Fruit fly (Drosophila melanogaster): ENCODE results near the gene CG3437.
A peak's percentile ranks its signal among the peaks of the same experiment; 100 is the strongest.

The CG3437 gene

DNA sequence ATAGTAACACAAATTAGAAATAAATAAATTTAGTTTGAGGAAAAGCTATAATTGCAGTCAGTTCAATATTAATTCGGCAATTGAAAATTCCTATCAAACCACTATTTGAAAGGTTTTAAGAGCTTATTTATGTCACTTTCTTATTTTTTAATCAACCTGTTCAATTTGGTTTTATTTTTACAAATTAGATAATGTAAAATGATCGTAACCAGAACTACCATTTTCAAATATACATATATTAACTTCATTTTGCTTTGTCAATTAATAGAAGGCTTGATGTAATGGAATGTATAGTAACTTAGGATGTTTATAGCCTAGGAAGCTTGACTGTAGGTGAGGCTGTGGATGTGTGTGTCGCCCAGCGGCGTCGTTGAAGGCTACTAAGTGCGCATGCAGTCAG lies 9.1 kb upstream of the CG3437 start:
- TF ChIP-seq CG14655 (GFP tag; optimal IDR thresholded peaks at IDR 0.05) (peak; percentile 41), CG8301 (tag; optimal IDR thresholded peaks at IDR 0.05) (peak; percentile 1), Snoo (tag; optimal IDR thresholded peaks at IDR 0.05) (no peak), CG15710 (tag; optimal IDR thresholded peaks at IDR 0.05) (peak; percentile 7), CG32121 (GFP tag; IDR thresholded peaks at IDR 0.05) (no peak), CG13204 (GFP tag; optimal IDR thresholded peaks at IDR 0.05) (no peak), CG8159 (tag; optimal IDR thresholded peaks at IDR 0.05) (peak; percentile 50), CG17806 (tag; optimal IDR thresholded peaks at IDR 0.05) (peak; percentile 26), CG9948 (tag; optimal IDR thresholded peaks at IDR 0.05) (peak; percentile 34), fd96Ca (GFP tag; IDR thresholded peaks at IDR 0.05) (no peak)

- no peak for TF ChIP-seq gl (tag; optimal IDR thresholded peaks at IDR 0.05)
- no peak for TF ChIP-seq CG17806 (tag; optimal IDR thresholded peaks at IDR 0.05)
- no peak for TF ChIP-seq CG8301 (tag; optimal IDR thresholded peaks at IDR 0.05)
- TF ChIP-seq CG12605 (GFP tag; IDR thresholded peaks at IDR 0.05), result no peak
- TF ChIP-seq CG34367 (tag; optimal IDR thresholded peaks at IDR 0.05), result no peak
- TF ChIP-seq rn (GFP tag; IDR thresholded peaks at IDR 0.05), result no peak
- TF ChIP-seq Snoo (tag; optimal IDR thresholded peaks at IDR 0.05), result no peak
Measured at dm6 chr3L:9465652-9466244, 8.3 kb upstream of the CG3437 start.

DNA sequence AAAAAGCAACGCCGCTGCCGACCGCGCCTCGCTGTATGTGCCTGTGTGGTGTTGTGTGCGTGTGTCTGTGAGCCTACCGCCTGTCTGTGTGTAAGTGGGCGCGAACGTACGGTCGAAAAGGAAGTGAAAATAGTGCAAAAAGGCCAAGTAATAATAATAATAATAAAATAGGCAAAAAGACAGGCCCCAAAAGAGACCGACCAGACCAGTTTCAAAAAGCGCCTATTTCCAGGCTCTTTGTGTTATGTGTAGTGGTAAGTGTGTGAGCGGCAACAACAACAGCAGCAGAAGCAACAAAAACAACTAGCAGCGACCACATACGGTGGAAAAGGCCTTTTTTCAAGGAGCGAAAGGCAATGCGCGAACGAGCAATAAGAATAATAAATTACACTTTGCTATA lies 5.3 kb upstream of the CG3437 start:
- TF ChIP-seq Snoo (tag; optimal IDR thresholded peaks at IDR 0.05) (no peak), CG13204 (GFP tag; optimal IDR thresholded peaks at IDR 0.05) (peak; percentile 91), Pif1B (GFP tag; optimal IDR thresholded peaks at IDR 0.05) (no peak), Ets98B (GFP tag; IDR thresholded peaks at IDR 0.05) (no peak), CG4496 (GFP tag; IDR thresholded peaks at IDR 0.05) (0 out of 3 replicates have a peak, but pooled peaks have one; percentile 10), D1 (tag; optimal IDR thresholded peaks at IDR 0.05) (no peak), rn (GFP tag; IDR thresholded peaks at IDR 0.05) (no peak), CG32121 (GFP tag; IDR thresholded peaks at IDR 0.05) (no peak), CG8301 (tag; optimal IDR thresholded peaks at IDR 0.05) (no peak), fd96Ca (GFP tag; IDR thresholded peaks at IDR 0.05) (0 out of 3 replicates have a peak, but pooled peaks have one; percentile 13), CG10348 (GFP tag; IDR thresholded peaks at IDR 0.05) (no peak), CG12605 (GFP tag; IDR thresholded peaks at IDR 0.05) (peak; percentile 58; the same call in 1 of the 2 replicates), EcR (GFP tag; optimal IDR thresholded peaks at IDR 0.05) (peak; percentile 21), CG17806 (tag; optimal IDR thresholded peaks at IDR 0.05) (peak; percentile 46), gl (tag; optimal IDR thresholded peaks at IDR 0.05) (peak; percentile 82), CG34367 (tag; optimal IDR thresholded peaks at IDR 0.05) (peak; percentile 54), CG9948 (tag; optimal IDR thresholded peaks at IDR 0.05) (peak; percentile 6), CG15710 (tag; optimal IDR thresholded peaks at IDR 0.05) (peak; percentile 42), Pif1A (GFP tag; optimal IDR thresholded peaks at IDR 0.05) (peak; percentile 17), CG8159 (tag; optimal IDR thresholded peaks at IDR 0.05) (peak; percentile 41), CG14655 (GFP tag; optimal IDR thresholded peaks at IDR 0.05) (no peak)

dm6 chr3L:9462247-9462769 lies 4.8 kb upstream of the CG3437 start:
- TF ChIP-seq CG15710 (tag; optimal IDR thresholded peaks at IDR 0.05), result peak; percentile 91
- TF ChIP-seq rn (GFP tag; IDR thresholded peaks at IDR 0.05), result no peak
- peak; percentile 90 for TF ChIP-seq CG34367 (tag; optimal IDR thresholded peaks at IDR 0.05)
- TF ChIP-seq CG9948 (tag; optimal IDR thresholded peaks at IDR 0.05), result peak; percentile 88
- peak; percentile 49 for TF ChIP-seq CG13204 (GFP tag; optimal IDR thresholded peaks at IDR 0.05)
- peak; percentile 66 for TF ChIP-seq CG12605 (GFP tag; IDR thresholded peaks at IDR 0.05)
- peak; percentile 92 for TF ChIP-seq CG4496 (GFP tag; IDR thresholded peaks at IDR 0.05)
- no peak for TF ChIP-seq fd96Ca (GFP tag; IDR thresholded peaks at IDR 0.05)
- peak; percentile 91 for TF ChIP-seq Ets98B (GFP tag; IDR thresholded peaks at IDR 0.05)
- peak; percentile 94 for TF ChIP-seq CG8159 (tag; optimal IDR thresholded peaks at IDR 0.05)
- TF ChIP-seq CG17806 (tag; optimal IDR thresholded peaks at IDR 0.05), result peak; percentile 90
- peak; percentile 96 for TF ChIP-seq CG8301 (tag; optimal IDR thresholded peaks at IDR 0.05)
- peak; percentile 52; the same call in 1 of the 2 replicates for TF ChIP-seq CG10348 (GFP tag; IDR thresholded peaks at IDR 0.05)
- TF ChIP-seq CG32121 (GFP tag; IDR thresholded peaks at IDR 0.05), result peak; percentile 90
- peak; percentile 96 for TF ChIP-seq CG14655 (GFP tag; optimal IDR thresholded peaks at IDR 0.05)
- no peak for TF ChIP-seq EcR (GFP tag; optimal IDR thresholded peaks at IDR 0.05)
- TF ChIP-seq Pif1A (GFP tag; optimal IDR thresholded peaks at IDR 0.05), result peak; percentile 94
- peak; percentile 87 for TF ChIP-seq Pif1B (GFP tag; optimal IDR thresholded peaks at IDR 0.05)
- TF ChIP-seq gl (tag; optimal IDR thresholded peaks at IDR 0.05), result peak; percentile 62
- TF ChIP-seq D1 (tag; optimal IDR thresholded peaks at IDR 0.05), result peak; percentile 93
- peak; percentile 89 for TF ChIP-seq Snoo (tag; optimal IDR thresholded peaks at IDR 0.05)

DNA sequence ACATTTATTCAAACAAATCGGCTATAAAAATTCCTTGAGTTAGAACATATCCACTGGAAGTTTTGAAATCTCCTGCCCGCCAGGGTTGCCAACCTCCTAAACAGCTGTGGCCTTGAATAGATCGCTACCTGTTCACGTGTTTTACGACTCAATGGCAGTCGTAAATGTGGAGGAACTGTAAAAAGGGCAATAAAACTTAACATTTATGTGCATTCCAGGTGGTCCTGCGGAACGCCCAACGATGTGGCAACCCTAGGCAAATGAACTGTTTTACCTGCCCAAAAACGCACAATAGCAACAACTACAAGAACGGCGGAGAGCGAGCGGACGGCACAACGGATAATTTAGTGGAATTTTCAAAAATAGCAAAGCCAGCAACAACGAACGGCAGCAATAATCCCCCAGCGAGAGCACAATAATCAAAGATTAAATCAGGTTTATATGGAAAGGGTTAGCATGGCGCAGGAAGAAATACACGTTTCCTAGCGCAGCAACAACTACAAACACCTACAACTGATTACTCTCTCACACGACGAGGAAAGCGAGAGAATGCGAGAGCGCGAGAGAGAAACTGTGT lies 4.3 kb upstream of the CG3437 start:
- TF ChIP-seq CG15710 (tag; optimal IDR thresholded peaks at IDR 0.05) (no peak), CG9948 (tag; optimal IDR thresholded peaks at IDR 0.05) (peak; percentile 7), CG4496 (GFP tag; IDR thresholded peaks at IDR 0.05) (peak; percentile 69; the same call in 2 of the 3 replicates), CG13204 (GFP tag; optimal IDR thresholded peaks at IDR 0.05) (no peak), CG8301 (tag; optimal IDR thresholded peaks at IDR 0.05) (no peak), CG34367 (tag; optimal IDR thresholded peaks at IDR 0.05) (peak; percentile 36), Snoo (tag; optimal IDR thresholded peaks at IDR 0.05) (no peak), Ets98B (GFP tag; IDR thresholded peaks at IDR 0.05) (no peak), CG8159 (tag; optimal IDR thresholded peaks at IDR 0.05) (no peak), CG32121 (GFP tag; IDR thresholded peaks at IDR 0.05) (peak; percentile 36), Pif1A (GFP tag; optimal IDR thresholded peaks at IDR 0.05) (no peak), EcR (GFP tag; optimal IDR thresholded peaks at IDR 0.05) (peak; percentile 81), CG17806 (tag; optimal IDR thresholded peaks at IDR 0.05) (peak; percentile 30), rn (GFP tag; IDR thresholded peaks at IDR 0.05) (0 out of 2 replicates have a peak, but pooled peaks have one; percentile 28), fd96Ca (GFP tag; IDR thresholded peaks at IDR 0.05) (peak; percentile 47; the same call in 2 of the 3 replicates), CG14655 (GFP tag; optimal IDR thresholded peaks at IDR 0.05) (no peak)
